Fruit fly (Drosophila melanogaster) whole organism, embryonic: ENCODE measurements around the gene Psf3.

Experiments
- Ada2b ChIP-seq: fragments of 200-800 bp; sonication (Bioruptor generic); IDR thresholded peaks from 2 replicates; pipeline ENCODE4 v1.3.6; 2022; ENCODE audit warnings: missing biosample characterization, missing genetic modification characterization
- Awh ChIP-seq: fragments of 200-800 bp; sonication (Bioruptor generic); IDR thresholded peaks from 2 replicates; pipeline ENCODE4, ENCODE4 v1.3.6; 2022; ENCODE audit warnings: missing biosample characterization, missing genetic modification characterization
- Bdp1 ChIP-seq: fragments of 200-800 bp; sonication (Bioruptor generic); optimal IDR thresholded peaks from 3 replicates; lab custom pipeline; 2016; ENCODE audit warnings: missing biosample characterization, missing genetic modification characterization
- CG10209 ChIP-seq: fragments of 200-800 bp; sonication (Bioruptor generic); optimal IDR thresholded peaks from 3 replicates; lab custom pipeline; 2017; ENCODE audit warnings: missing biosample characterization, mild to moderate bottlenecking, missing genetic modification characterization, missing genetic modification reagents
- CG10267 ChIP-seq: fragments of 200-800 bp; sonication (Bioruptor generic); optimal IDR thresholded peaks from 2 replicates; lab custom pipeline; 2018; ENCODE audit warnings: missing biosample characterization, mild to moderate bottlenecking, missing genetic modification characterization, moderate library complexity
- CG12155 ChIP-seq: fragments of 200-800 bp; sonication (Bioruptor generic); optimal IDR thresholded peaks from 3 replicates; lab custom pipeline; 2016; ENCODE audit warnings: missing biosample characterization, missing genetic modification characterization
- CG12219 ChIP-seq: fragments of 200-800 bp; sonication (Bioruptor generic); optimal IDR thresholded peaks from 3 replicates; lab custom pipeline; 2018; ENCODE audit warnings: missing biosample characterization, mild to moderate bottlenecking, missing genetic modification characterization
- CG12744 ChIP-seq: fragments of 200-800 bp; sonication (Bioruptor generic); optimal IDR thresholded peaks from 2 replicates; lab custom pipeline; 2016; ENCODE audit warnings: missing biosample characterization, missing genetic modification characterization
- CG13624 ChIP-seq: fragments of 200-800 bp; sonication (Bioruptor generic); optimal IDR thresholded peaks from 2 replicates; lab custom pipeline; 2016; ENCODE audit warnings: missing biosample characterization, missing genetic modification characterization
- CG14050 ChIP-seq: fragments of 200-800 bp; sonication (Bioruptor generic); IDR thresholded peaks from 3 replicates; pipeline ENCODE4 v1.3.6; 2022; ENCODE audit warnings: missing biosample characterization, missing genetic modification characterization
- CG14860 ChIP-seq: fragments of 200-800 bp; sonication (Bioruptor generic); IDR thresholded peaks from 3 replicates; pipeline ENCODE4 v1.3.6; 2022; ENCODE audit warnings: missing biosample characterization, missing genetic modification characterization; ENCODE audit not compliant: partially characterized antibody
- CG1602 ChIP-seq: fragments of 200-800 bp; sonication (Bioruptor generic); optimal IDR thresholded peaks from 3 replicates; lab custom pipeline; 2016; ENCODE audit warnings: missing biosample characterization, missing genetic modification characterization
- CG1647 ChIP-seq: fragments of 200-800 bp; sonication (Bioruptor generic); optimal IDR thresholded peaks from 3 replicates; lab custom pipeline; 2016; ENCODE audit warnings: missing biosample characterization, missing genetic modification characterization
- CG17568 ChIP-seq: fragments of 200-800 bp; sonication (Bioruptor generic); optimal IDR thresholded peaks from 2 replicates; lab custom pipeline; 2018; ENCODE audit warnings: missing biosample characterization, mild to moderate bottlenecking, missing genetic modification characterization, moderate library complexity
- CG17612 ChIP-seq: fragments of 200-800 bp; sonication (Bioruptor generic); IDR thresholded peaks from 2 replicates; pipeline ENCODE4 v1.3.6; 2022; ENCODE audit warnings: missing biosample characterization, missing genetic modification characterization
- CG1792 ChIP-seq: fragments of 200-800 bp; sonication (Bioruptor generic); optimal IDR thresholded peaks from 2 replicates; lab custom pipeline; 2016; ENCODE audit warnings: missing biosample characterization, missing genetic modification characterization
- CG2120 ChIP-seq: fragments of 200-800 bp; sonication (Bioruptor generic); optimal IDR thresholded peaks from 3 replicates; lab custom pipeline; 2016; ENCODE audit warnings: missing biosample characterization, missing genetic modification characterization
- CG31441 ChIP-seq: fragments of 200-800 bp; sonication (Bioruptor generic); IDR thresholded peaks from 2 replicates; pipeline ENCODE4 v1.3.6; 2022; ENCODE audit warnings: missing biosample characterization, missing genetic modification characterization
- CG3726 ChIP-seq: fragments of 200-800 bp; sonication (Bioruptor generic); IDR thresholded peaks from 3 replicates; pipeline ENCODE4, ENCODE4 v1.3.6; 2022; ENCODE audit warnings: missing biosample characterization, missing genetic modification characterization
- CG6175 ChIP-seq: fragments of 200-800 bp; sonication (Bioruptor generic); IDR thresholded peaks from 3 replicates; pipeline ENCODE4 v1.3.6; 2022; ENCODE audit warnings: missing biosample characterization, missing genetic modification characterization
- CG6765 ChIP-seq: fragments of 200-800 bp; sonication (Bioruptor generic); optimal IDR thresholded peaks from 3 replicates; lab custom pipeline; 2017; ENCODE audit warnings: missing biosample characterization, mild to moderate bottlenecking, missing genetic modification characterization
- CG7839 ChIP-seq: fragments of 200-800 bp; sonication (Bioruptor generic); optimal IDR thresholded peaks from 3 replicates; lab custom pipeline; 2018; ENCODE audit warnings: missing biosample characterization, mild to moderate bottlenecking, missing genetic modification characterization, moderate library complexity
- CG9876 ChIP-seq: fragments of 200-800 bp; sonication (Bioruptor generic); optimal IDR thresholded peaks from 2 replicates; lab custom pipeline; 2016; ENCODE audit warnings: missing biosample characterization, missing genetic modification characterization
- Dref ChIP-seq: fragments of 200-800 bp; sonication (Bioruptor generic); IDR thresholded peaks from 2 replicates; pipeline ENCODE4 v1.3.6; 2022; ENCODE audit warnings: missing biosample characterization, missing genetic modification characterization
- Ets65A ChIP-seq: fragments of 200-800 bp; sonication (Bioruptor generic); peaks from one replicate; lab custom pipeline; 2016; ENCODE audit warnings: missing biosample characterization, missing genetic modification characterization
- Ets97D ChIP-seq: fragments of 200-800 bp; sonication (Bioruptor generic); optimal IDR thresholded peaks from 3 replicates; lab custom pipeline; 2016; ENCODE audit warnings: missing biosample characterization, missing genetic modification characterization
- Gsc ChIP-seq: fragments of 200-800 bp; sonication (Bioruptor generic); IDR thresholded peaks from 2 replicates; pipeline ENCODE4 v1.3.6; 2022; ENCODE audit warnings: missing biosample characterization, missing genetic modification characterization
- Lhr ChIP-seq: fragments of 200-800 bp; sonication (Bioruptor generic); optimal IDR thresholded peaks from 3 replicates; lab custom pipeline; 2017; ENCODE audit warnings: mild to moderate bottlenecking, missing biosample characterization, missing genetic modification reagents, missing genetic modification characterization
- Lim3 ChIP-seq: fragments of 200-800 bp; sonication (Bioruptor generic); IDR thresholded peaks from 2 replicates; pipeline ENCODE4 v1.3.6; 2022; ENCODE audit warnings: missing biosample characterization, missing genetic modification characterization
- NC2β ChIP-seq: fragments of 200-800 bp; sonication (Bioruptor generic); optimal IDR thresholded peaks from 2 replicates; lab custom pipeline; 2016; ENCODE audit warnings: missing biosample characterization, missing genetic modification characterization
- NfI ChIP-seq: fragments of 200-800 bp; sonication (Bioruptor generic); optimal IDR thresholded peaks from 3 replicates; lab custom pipeline; 2018; ENCODE audit warnings: missing biosample characterization, mild to moderate bottlenecking, missing genetic modification characterization, moderate library complexity
- PHDP ChIP-seq: fragments of 200-800 bp; sonication (Bioruptor generic); optimal IDR thresholded peaks from 3 replicates; lab custom pipeline; 2018; ENCODE audit warnings: missing biosample characterization, mild to moderate bottlenecking, missing genetic modification characterization, moderate library complexity
- Poxn ChIP-seq: fragments of 200-800 bp; sonication (Bioruptor generic); IDR thresholded peaks from 2 replicates; pipeline ENCODE4 v1.3.6; 2022; ENCODE audit warnings: missing biosample characterization, missing genetic modification characterization
- Sox102F ChIP-seq: fragments of 200-800 bp; sonication (Bioruptor generic); optimal IDR thresholded peaks from 2 replicates; lab custom pipeline; 2018; ENCODE audit warnings: missing biosample characterization, mild to moderate bottlenecking, missing genetic modification characterization, moderate library complexity
- Sry-δ ChIP-seq: fragments of 200-800 bp; sonication (Bioruptor generic); optimal IDR thresholded peaks from 2 replicates; lab custom pipeline; 2016; ENCODE audit warnings: missing biosample characterization, missing genetic modification characterization
- Taf1 ChIP-seq: fragments of 200-800 bp; sonication (Bioruptor generic); IDR thresholded peaks from 2 replicates; pipeline ENCODE4 v1.3.6; 2022; ENCODE audit warnings: missing biosample characterization, missing genetic modification characterization
- bbx ChIP-seq: fragments of 200-800 bp; sonication (Bioruptor generic); IDR thresholded peaks from 2 replicates; pipeline ENCODE4 v1.3.6; 2022; ENCODE audit warnings: missing biosample characterization, missing genetic modification characterization; ENCODE audit not compliant: partially characterized antibody
- dan ChIP-seq: fragments of 200-800 bp; sonication (Bioruptor generic); IDR thresholded peaks from 2 replicates; pipeline ENCODE4 v1.3.6; 2022; ENCODE audit warnings: missing biosample characterization, missing genetic modification characterization
- dimm ChIP-seq: fragments of 200-800 bp; sonication (Bioruptor generic); IDR thresholded peaks from 2 replicates; pipeline ENCODE4 v1.3.6; 2022; ENCODE audit warnings: missing biosample characterization, missing genetic modification characterization
- dm ChIP-seq: fragments of 200-800 bp; sonication (Bioruptor generic); optimal IDR thresholded peaks from 3 replicates; lab custom pipeline; 2016; ENCODE audit warnings: missing biosample characterization, missing genetic modification characterization
- dmrt99B ChIP-seq: fragments of 200-800 bp; sonication (Bioruptor generic); optimal IDR thresholded peaks from 2 replicates; lab custom pipeline; 2018; ENCODE audit warnings: missing biosample characterization, mild to moderate bottlenecking, missing genetic modification characterization, moderate library complexity
- exex ChIP-seq: fragments of 200-800 bp; sonication (Bioruptor generic); optimal IDR thresholded peaks from 4 replicates; lab custom pipeline; 2018; ENCODE audit warnings: missing biosample characterization, mild to moderate bottlenecking, missing genetic modification characterization, moderate library complexity
- lmd ChIP-seq: fragments of 200-800 bp; sonication (Bioruptor generic); IDR thresholded peaks from 2 replicates; pipeline ENCODE4 v1.3.6; 2022; ENCODE audit warnings: missing biosample characterization, missing genetic modification characterization
- nerfin-1 ChIP-seq: fragments of 200-800 bp; sonication (Bioruptor generic); optimal IDR thresholded peaks from 3 replicates; lab custom pipeline; 2019; ENCODE audit warnings: missing biosample characterization, mild to moderate bottlenecking, missing genetic modification characterization, moderate library complexity
- phol ChIP-seq: fragments of 200-800 bp; sonication (Bioruptor generic); optimal IDR thresholded peaks from 3 replicates; lab custom pipeline; 2018; ENCODE audit warnings: missing biosample characterization, mild to moderate bottlenecking, missing genetic modification characterization, moderate library complexity
- repo ChIP-seq: fragments of 200-800 bp; sonication (Bioruptor generic); optimal IDR thresholded peaks from 2 replicates; lab custom pipeline; 2016; ENCODE audit warnings: missing biosample characterization, missing genetic modification characterization
- slou ChIP-seq: fragments of 200-800 bp; sonication (Bioruptor generic); optimal IDR thresholded peaks from 3 replicates; lab custom pipeline; 2016; ENCODE audit warnings: missing biosample characterization, missing genetic modification characterization
- sug ChIP-seq: fragments of 200-800 bp; optimal IDR thresholded peaks from 2 replicates; lab custom pipeline; 2019; ENCODE audit warnings: missing biosample characterization, mild to moderate bottlenecking, missing genetic modification characterization, moderate library complexity
- tin ChIP-seq: fragments of 200-800 bp; sonication (Bioruptor generic); optimal IDR thresholded peaks from 3 replicates; lab custom pipeline; 2016; ENCODE audit warnings: missing biosample characterization, missing genetic modification characterization
- tx ChIP-seq: fragments of 200-800 bp; sonication (Bioruptor generic); optimal IDR thresholded peaks from 2 replicates; lab custom pipeline; 2016; ENCODE audit warnings: missing biosample characterization, missing genetic modification characterization
- unc-4 ChIP-seq: fragments of 200-800 bp; sonication (Bioruptor generic); IDR thresholded peaks from 2 replicates; pipeline ENCODE4 v1.3.6; 2022; ENCODE audit warnings: missing biosample characterization, missing genetic modification characterization; ENCODE audit not compliant: partially characterized antibody
- vvl ChIP-seq: fragments of 200-800 bp; sonication (Bioruptor generic); IDR thresholded peaks from 2 replicates; pipeline ENCODE4 v1.3.6; 2022; ENCODE audit warnings: missing biosample characterization, missing genetic modification characterization

Psf3 gene

dm6 chrX:10365748-10366415 lies 19.8 kb downstream of the Psf3 start (continued):
- TF ChIP-seq CG9876 (GFP tag; lab: Kevin White, UChicago) (no peak), Dref (GFP tag; lab: Robert Waterston, UW) (peak; percentile 95), CG3726 (GFP tag; lab: Robert Waterston, UW) (no peak), exex (tag; lab: Kevin White, UChicago) (peak; percentile 17), lmd (GFP tag; lab: Robert Waterston, UW) (no peak), dm (GFP tag; lab: Kevin White, UChicago) (no peak), CG6765 (peak; percentile 36), tx (GFP tag; lab: Kevin White, UChicago) (no peak), sug (tag; lab: Kevin White, UChicago) (peak; percentile 49), dmrt99B (tag; lab: Kevin White, UChicago) (no peak), CG12155 (GFP tag; lab: Kevin White, UChicago) (no peak), Sry-δ (GFP tag; lab: Kevin White, UChicago) (peak; percentile 94), CG7839 (tag; lab: Kevin White, UChicago) (no peak), phol (tag; lab: Kevin White, UChicago) (peak; percentile 15), CG2120 (GFP tag; lab: Kevin White, UChicago) (no peak), Ada2b (no peak), NC2β (no peak), bbx (GFP tag; lab: Robert Waterston, UW) (peak; percentile 96), Sox102F (GFP tag; lab: Kevin White, UChicago) (no peak), Bdp1 (GFP tag; lab: Kevin White, UChicago) (no peak), CG17568 (GFP tag; lab: Kevin White, UChicago) (no peak), CG10209 (no peak), NfI (GFP tag; lab: Kevin White, UChicago) (no peak), CG1602 (GFP tag; lab: Kevin White, UChicago) (no peak), Ets97D (GFP tag; lab: Kevin White, UChicago) (peak; percentile 31), CG12744 (GFP tag; lab: Kevin White, UChicago) (no peak), dimm (GFP tag; lab: Robert Waterston, UW) (no peak), CG17612 (GFP tag; lab: Robert Waterston, UW) (no peak), CG13624 (GFP tag; lab: Kevin White, UChicago) (peak; percentile 68), Taf1 (no peak), CG1647 (GFP tag; lab: Kevin White, UChicago) (no peak), tin (GFP tag; lab: Kevin White, UChicago) (peak; percentile 2), Ets65A (GFP tag; lab: Kevin White, UChicago) (no peak), CG1792 (GFP tag; lab: Kevin White, UChicago) (no peak), vvl (GFP tag; lab: Robert Waterston, UW) (no peak), Lhr (GFP tag; lab: Kevin White, UChicago) (peak; percentile 44), Awh (GFP tag; lab: Robert Waterston, UW) (no peak), CG31441 (no peak), CG6175 (no peak), PHDP (no peak), Poxn (GFP tag; lab: Robert Waterston, UW) (no peak), dan (GFP tag; lab: Robert Waterston, UW) (no peak), CG12219 (GFP tag; lab: Kevin White, UChicago) (no peak), Gsc (GFP tag; lab: Robert Waterston, UW) (no peak), repo (GFP tag; lab: Kevin White, UChicago) (no peak), CG14860 (GFP tag; lab: Robert Waterston, UW) (peak; percentile 95), unc-4 (GFP tag; lab: Robert Waterston, UW) (peak; percentile 90), slou (GFP tag; lab: Kevin White, UChicago) (no peak), CG14050 (GFP tag; lab: Robert Waterston, UW) (no peak), nerfin-1 (tag; lab: Kevin White, UChicago) (peak; percentile 55), Lim3 (GFP tag; lab: Robert Waterston, UW) (no peak), CG10267 (tag; lab: Kevin White, UChicago) (no peak)
